Worm (Caenorhabditis elegans) whole organism, L2 larva: ENCODE results near the gene ldb-1.

Experiments used
- C34F6.9 ChIP-seq: fragments of 150-350 bp; optimal IDR thresholded peaks from 2 replicates; lab custom pipeline; 2014; ENCODE audit warnings: missing biosample characterization, missing genetic modification characterization
- R02D3.7 ChIP-seq: fragments of 150-350 bp; optimal IDR thresholded peaks from 2 replicates; lab custom pipeline; 2014; ENCODE audit warnings: missing biosample characterization, missing genetic modification characterization
- alr-1 ChIP-seq: fragments of 150-350 bp; optimal IDR thresholded peaks from 2 replicates; lab custom pipeline; 2014; ENCODE audit warnings: missing biosample characterization, missing genetic modification characterization
- blmp-1 ChIP-seq: sonication (generic microtip); optimal IDR thresholded peaks from 2 replicates; lab custom pipeline; 2017; ENCODE audit warnings: missing genetic modification characterization, mild to moderate bottlenecking, missing compliant biosample characterization, antibody characterized with exemption, moderate library complexity; ENCODE audit not compliant: insufficient read depth
- ceh-16 ChIP-seq: fragments of 150-350 bp; optimal IDR thresholded peaks from 2 replicates; lab custom pipeline; 2014; ENCODE audit warnings: missing biosample characterization, missing genetic modification characterization
- ceh-82 ChIP-seq: fragments of 150-350 bp; optimal IDR thresholded peaks from 2 replicates; lab custom pipeline; 2014; ENCODE audit warnings: missing biosample characterization, missing genetic modification characterization
- crh-2 ChIP-seq: sonication (generic microtip); optimal IDR thresholded peaks from 2 replicates; lab custom pipeline; 2017; ENCODE audit warnings: missing biosample characterization, missing genetic modification characterization
- dmd-4 ChIP-seq: sonication (generic microtip); optimal IDR thresholded peaks from 2 replicates; lab custom pipeline; 2017; ENCODE audit warnings: missing biosample characterization, missing genetic modification characterization
- elt-3 ChIP-seq: sonication (generic microtip); optimal IDR thresholded peaks from 2 replicates; lab custom pipeline; 2017; ENCODE audit warnings: missing biosample characterization, missing genetic modification characterization
- fos-1 ChIP-seq: fragments of 150-350 bp; optimal IDR thresholded peaks from 2 replicates; lab custom pipeline; 2014; ENCODE audit warnings: missing biosample characterization, missing genetic modification characterization
- lin-13 ChIP-seq: fragments of 150-350 bp; optimal IDR thresholded peaks from 2 replicates; lab custom pipeline; 2014; ENCODE audit warnings: missing biosample characterization, missing genetic modification reagents, missing genetic modification characterization
- lin-39 ChIP-seq: fragments of 150-350 bp; optimal IDR thresholded peaks from 2 replicates; lab custom pipeline; 2014; ENCODE audit warnings: missing biosample characterization, missing genetic modification reagents, missing genetic modification characterization
- lsy-2 ChIP-seq, 2 experiments: fragments of 150-350 bp in 1 of 2; sonication (generic microtip) in 1 of 2; optimal IDR thresholded peaks; 2 replicates each; lab custom pipeline; 2014 to 2017; ENCODE audit warnings: missing biosample characterization in 2 of 2, missing genetic modification characterization in 2 of 2
- mab-5 ChIP-seq: fragments of 150-350 bp; optimal IDR thresholded peaks from 2 replicates; lab custom pipeline; 2014; ENCODE audit warnings: missing biosample characterization, missing genetic modification characterization
- mbf-1 ChIP-seq: sonication (generic microtip); optimal IDR thresholded peaks from 2 replicates; lab custom pipeline; 2017; ENCODE audit warnings: missing biosample characterization, missing genetic modification characterization
- mdl-1 ChIP-seq, 2 experiments: fragments of 150-350 bp in 1 of 2; sonication (generic microtip) in 1 of 2; optimal IDR thresholded peaks; 2 replicates each; lab custom pipeline; 2017; ENCODE audit warnings: missing biosample characterization in 2 of 2, missing genetic modification characterization in 2 of 2
- nhr-10 ChIP-seq: sonication (generic microtip); optimal IDR thresholded peaks from 2 replicates; lab custom pipeline; 2017; ENCODE audit warnings: missing biosample characterization, missing genetic modification characterization
- nhr-11 ChIP-seq: fragments of 150-350 bp; optimal IDR thresholded peaks from 2 replicates; lab custom pipeline; 2014; ENCODE audit warnings: missing biosample characterization, missing genetic modification characterization
- nhr-129 ChIP-seq: fragments of 150-350 bp; optimal IDR thresholded peaks from 2 replicates; lab custom pipeline; 2014; ENCODE audit warnings: missing biosample characterization, missing genetic modification characterization
- nhr-237 ChIP-seq: fragments of 150-350 bp; optimal IDR thresholded peaks from 2 replicates; lab custom pipeline; 2014; ENCODE audit warnings: missing biosample characterization, missing genetic modification characterization
- nhr-6 ChIP-seq: fragments of 150-350 bp; optimal IDR thresholded peaks from 2 replicates; lab custom pipeline; 2014; ENCODE audit warnings: missing biosample characterization, missing genetic modification characterization
- nhr-77 ChIP-seq: fragments of 150-350 bp; optimal IDR thresholded peaks from 2 replicates; lab custom pipeline; 2014; ENCODE audit warnings: missing biosample characterization, missing genetic modification characterization
- peb-1 ChIP-seq: fragments of 150-350 bp; optimal IDR thresholded peaks from 2 replicates; lab custom pipeline; 2014; ENCODE audit warnings: missing biosample characterization, missing genetic modification characterization
- skn-1 ChIP-seq: sonication (generic microtip); optimal IDR thresholded peaks from 2 replicates; lab custom pipeline; 2017; ENCODE audit warnings: missing biosample characterization, missing genetic modification characterization
- sma-3 ChIP-seq: sonication (generic microtip); optimal IDR thresholded peaks from 2 replicates; lab custom pipeline; 2016; ENCODE audit warnings: missing genetic modification reagents, missing genetic modification characterization, missing compliant biosample characterization
- sma-9 ChIP-seq, 2 experiments: fragments of 150-350 bp in 1 of 2; sonication (generic microtip) in 1 of 2; optimal IDR thresholded peaks; 2 replicates each; lab custom pipeline; 2014 to 2016; ENCODE audit warnings: missing genetic modification characterization in 2 of 2, mild to moderate bottlenecking in 1 of 2, missing biosample characterization in 1 of 2, missing compliant biosample characterization in 1 of 2, missing genetic modification reagents in 1 of 2, moderate library complexity in 1 of 2
- snpc-4 ChIP-seq: fragments of 150-350 bp; optimal IDR thresholded peaks from 2 replicates; lab custom pipeline; 2014; ENCODE audit warnings: missing biosample characterization, missing genetic modification characterization
- unc-39 ChIP-seq: fragments of 150-350 bp; optimal IDR thresholded peaks from 2 replicates; lab custom pipeline; 2014; ENCODE audit warnings: missing biosample characterization, missing genetic modification characterization
- unc-62 ChIP-seq: fragments of 150-350 bp; optimal IDR thresholded peaks from 2 replicates; lab custom pipeline; 2014; ENCODE audit warnings: missing biosample characterization, missing genetic modification reagents, missing genetic modification characterization
- ztf-4 ChIP-seq: fragments of 150-350 bp; optimal IDR thresholded peaks from 2 replicates; lab custom pipeline; 2014; ENCODE audit warnings: missing biosample characterization, missing genetic modification characterization

The ldb-1 gene

DNA sequence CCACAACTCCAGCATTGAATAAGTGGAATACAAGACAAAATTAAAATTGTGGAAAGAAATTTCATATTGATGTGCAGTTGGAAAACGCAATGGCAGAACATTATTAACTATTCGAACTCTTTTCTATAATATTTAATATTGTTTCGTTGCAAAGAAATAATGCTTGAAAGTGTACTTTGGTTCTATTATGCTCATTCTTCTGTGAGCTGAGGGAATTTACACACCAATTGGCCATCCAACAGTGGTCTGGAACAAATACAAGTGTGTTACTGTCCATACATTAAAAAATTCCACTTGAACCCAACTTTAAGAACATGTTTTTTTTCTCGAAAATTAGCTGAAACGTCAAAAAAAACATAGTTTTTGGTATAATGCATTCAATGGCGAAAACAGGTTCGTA is 51.0 kb downstream of the ldb-1 start, which contains the start of gene W04G3.13:
Gene W04G3.13 (minus strand): TSS at position 101 of the 400 bp plus-strand sequence.
- TF ChIP-seq mdl-1 (tag; optimal IDR thresholded peaks at IDR 0.05; lab: Kevin White, UChicago) (no peak), blmp-1 (tag; lab: Kevin White, UChicago) (no peak), nhr-11 (tag; lab: Kevin White, UChicago) (no peak), lin-39 (tag; lab: Kevin White, UChicago) (no peak), ceh-82 (tag; lab: Kevin White, UChicago) (no peak), peb-1 (no peak), mbf-1 (tag; lab: Kevin White, UChicago) (no peak), crh-2 (tag; lab: Kevin White, UChicago) (no peak), ceh-16 (tag; lab: Kevin White, UChicago) (no peak), fos-1 (no peak), unc-39 (tag; lab: Kevin White, UChicago) (no peak), elt-3 (no peak), C34F6.9 (tag; lab: Kevin White, UChicago) (no peak), lin-13 (GFP tag; lab: Kevin White, UChicago) (no peak), skn-1 (tag; lab: Kevin White, UChicago) (no peak), sma-9 (GFP tag; optimal IDR thresholded peaks at IDR 0.05; lab: Kevin White, UChicago) (no peak), sma-9 (tag; optimal IDR thresholded peaks at IDR 0.05; lab: Kevin White, UChicago) (no peak), nhr-10 (tag; lab: Kevin White, UChicago) (no peak), unc-62 (GFP tag; lab: Kevin White, UChicago) (no peak)
- TF ChIP-seq, all 48 proteins: peak for 0

DNA sequence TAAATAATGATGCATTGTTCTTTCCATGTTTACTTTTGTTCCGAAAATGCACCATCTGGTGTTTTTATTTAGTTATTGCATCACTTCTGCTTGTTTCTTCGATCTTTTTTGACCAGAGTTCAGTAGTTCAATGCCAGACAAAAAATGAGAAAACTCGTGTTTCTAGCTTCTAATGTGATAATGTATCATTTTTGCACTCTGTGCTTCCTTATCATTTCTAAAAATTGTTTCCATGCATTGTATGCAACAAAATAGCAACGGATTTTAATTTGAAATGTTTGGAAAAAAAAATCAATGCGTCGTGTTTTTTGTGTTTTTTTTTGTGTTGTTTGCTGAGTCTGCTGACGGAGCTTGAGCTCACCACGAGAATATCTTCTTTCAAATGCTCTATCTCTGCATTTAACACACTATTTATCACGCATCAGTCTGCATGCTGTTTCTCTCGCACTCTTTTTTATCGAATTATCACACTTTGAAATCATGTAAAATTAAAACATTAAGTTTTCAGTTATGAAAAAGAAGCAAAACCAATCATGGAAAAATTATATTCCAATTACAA is 51.5 kb downstream of the ldb-1 start, which contains the start of gene sulp-7:
Gene sulp-7 (plus strand): TSS at position 509 of the 559 bp plus-strand sequence.
- TF ChIP-seq unc-39 (tag; lab: Kevin White, UChicago) (no peak), nhr-237 (tag; lab: Kevin White, UChicago) (no peak), C34F6.9 (tag; lab: Kevin White, UChicago) (peak; percentile 15), mdl-1 (tag; optimal IDR thresholded peaks at IDR 0.05; lab: Kevin White, UChicago) (no peak), alr-1 (no peak), crh-2 (tag; lab: Kevin White, UChicago) (peak; percentile 44), nhr-129 (tag; lab: Kevin White, UChicago) (peak; percentile 43)

DNA sequence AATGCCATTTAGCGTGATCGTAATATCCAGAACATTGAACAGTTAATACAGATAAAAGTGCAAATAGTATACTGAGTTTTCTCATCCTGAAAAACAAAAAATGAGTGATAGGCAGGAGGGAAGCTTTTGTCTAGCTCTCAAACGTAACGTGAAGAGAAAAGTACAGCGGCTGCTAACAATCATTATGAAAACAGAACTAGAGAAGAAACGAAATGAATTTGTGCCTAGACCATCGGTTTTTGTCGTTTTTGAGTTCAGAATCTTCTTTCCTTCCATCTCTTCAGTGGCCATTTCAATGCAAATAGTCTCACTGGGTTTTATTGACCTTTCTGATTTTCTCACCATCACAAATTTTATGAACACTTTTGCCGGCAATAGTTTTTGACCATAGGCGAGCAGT is 56.4 kb downstream of the ldb-1 start, which contains the start of gene W04G3.7:
Gene W04G3.7 (minus strand): TSS at position 101 of the 400 bp plus-strand sequence.
- TF ChIP-seq snpc-4 (no peak), mbf-1 (tag; lab: Kevin White, UChicago) (no peak), nhr-129 (tag; lab: Kevin White, UChicago) (no peak), dmd-4 (tag; lab: Kevin White, UChicago) (no peak), lsy-2 (tag; optimal IDR thresholded peaks at IDR 0.05; lab: Kevin White, UChicago) (no peak), lin-39 (tag; lab: Kevin White, UChicago) (no peak), R02D3.7 (tag; lab: Kevin White, UChicago) (no peak), ztf-4 (tag; lab: Kevin White, UChicago) (no peak)

DNA sequence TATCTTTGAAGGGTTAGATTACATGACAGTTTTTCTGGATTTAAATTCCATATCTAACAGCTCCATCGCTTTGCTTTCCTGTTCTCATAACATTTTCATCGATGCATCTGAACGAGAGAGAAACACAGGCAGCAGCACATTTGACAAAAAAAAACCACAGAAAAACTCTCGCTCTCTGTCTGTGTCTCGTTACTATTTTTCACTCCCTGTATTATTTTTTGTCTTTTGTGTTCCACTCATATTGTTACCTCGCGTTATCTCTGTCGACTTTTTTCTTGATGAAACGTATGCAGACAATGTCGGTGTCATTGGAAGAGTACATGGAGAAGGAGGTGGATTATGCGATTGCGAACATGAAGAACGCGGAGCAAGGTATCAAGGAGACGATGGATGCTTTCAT is 60.2 kb downstream of the ldb-1 start, which contains the start of gene W04G3.11:
Gene W04G3.11 (plus strand): TSS at position 244 of the 400 bp plus-strand sequence.
- no peak for TF ChIP-seq crh-2 (tag; lab: Kevin White, UChicago)
- no peak for TF ChIP-seq mab-5 (tag; lab: Kevin White, UChicago)
- TF ChIP-seq blmp-1 (tag; lab: Kevin White, UChicago): no peak
- TF ChIP-seq skn-1 (tag; lab: Kevin White, UChicago): no peak
- no peak for TF ChIP-seq sma-3 (GFP tag; lab: Kevin White, UChicago)
- TF ChIP-seq C34F6.9 (tag; lab: Kevin White, UChicago): no peak
- no peak for TF ChIP-seq ceh-82 (tag; lab: Kevin White, UChicago)
- TF ChIP-seq alr-1: no peak
- TF ChIP-seq nhr-129 (tag; lab: Kevin White, UChicago): no peak
- TF ChIP-seq nhr-6 (tag; lab: Kevin White, UChicago): no peak
- TF ChIP-seq snpc-4: no peak
- no peak for TF ChIP-seq nhr-77 (tag; lab: Kevin White, UChicago)
